Worm (Caenorhabditis elegans): ENCODE data around the gene C02H6.1.

- TF ChIP-seq fkh-2 (tag; optimal IDR thresholded peaks at IDR 0.05) = no peak
- TF ChIP-seq hmg-11 (tag; optimal IDR thresholded peaks at IDR 0.05) = no peak
- TF ChIP-seq jun-1 (tag; optimal IDR thresholded peaks at IDR 0.05) = no peak
Measured at ce11 chrV:7402355-7402754, 12.7 kb upstream of the C02H6.1 start, which contains the start of gene srj-13.

Measured in whole organism, L3 larva.